Worm (Caenorhabditis elegans) whole organism, mixed stage, embryonic: Measurements from ENCODE around the gene C54C6.7.
A peak's percentile ranks its signal among the peaks of the same experiment; 100 is the strongest.

Experiments used
- M03D4.4 ChIP-seq: sonication (generic microtip); optimal IDR thresholded peaks from 2 replicates; lab custom pipeline; 2017; ENCODE audit warnings: mild to moderate bottlenecking, missing genetic modification characterization, missing compliant biosample characterization
- ces-1 ChIP-seq: fragments of 150-350 bp; optimal IDR thresholded peaks from 2 replicates; lab custom pipeline; 2014; ENCODE audit warnings: missing biosample characterization, missing genetic modification reagents, missing genetic modification characterization
- lin-13 ChIP-seq: fragments of 150-350 bp; optimal IDR thresholded peaks from 2 replicates; lab custom pipeline; 2014; ENCODE audit warnings: missing biosample characterization, missing genetic modification characterization
- lsy-2 ChIP-seq: fragments of 150-350 bp; optimal IDR thresholded peaks from 2 replicates; lab custom pipeline; 2014; ENCODE audit warnings: missing biosample characterization, missing genetic modification characterization
- mep-1 ChIP-seq: fragments of 150-350 bp; optimal IDR thresholded peaks from 2 replicates; lab custom pipeline; 2017; ENCODE audit warnings: missing biosample characterization, missing genetic modification reagents, missing genetic modification characterization, inconsistent platforms
- nhr-237 ChIP-seq: fragments of 150-350 bp; optimal IDR thresholded peaks from 2 replicates; lab custom pipeline; 2014; ENCODE audit warnings: missing biosample characterization, missing genetic modification characterization
- nhr-28 ChIP-seq: fragments of 150-350 bp; optimal IDR thresholded peaks from 2 replicates; lab custom pipeline; 2014; ENCODE audit warnings: missing biosample characterization, missing genetic modification characterization
- nhr-76 ChIP-seq: sonication (generic microtip); optimal IDR thresholded peaks from 2 replicates; lab custom pipeline; 2017; ENCODE audit warnings: missing biosample characterization, missing genetic modification characterization
- unc-62 ChIP-seq: fragments of 150-350 bp; optimal IDR thresholded peaks from 2 replicates; lab custom pipeline; 2014; ENCODE audit warnings: missing biosample characterization, missing genetic modification reagents, missing genetic modification characterization
- ztf-11 ChIP-seq: fragments of 150-350 bp; optimal IDR thresholded peaks from 2 replicates; lab custom pipeline; 2014; ENCODE audit warnings: missing biosample characterization, missing genetic modification characterization

- no peak for TF ChIP-seq nhr-237 (tag; lab: Kevin White, UChicago)
- TF ChIP-seq nhr-28 (tag; lab: Kevin White, UChicago) = no peak
- no peak for TF ChIP-seq mep-1
- TF ChIP-seq ztf-11 = no peak
- TF ChIP-seq lin-13 (tag; lab: Kevin White, UChicago) = no peak
- TF ChIP-seq unc-62 (GFP tag; lab: Kevin White, UChicago) = no peak
- TF ChIP-seq M03D4.4 (tag; lab: Kevin White, UChicago) = no peak
- no peak for TF ChIP-seq nhr-76
- TF ChIP-seq ces-1 (GFP tag; lab: Kevin White, UChicago) = peak; percentile 50
- no peak for TF ChIP-seq lsy-2 (tag; lab: Kevin White, UChicago)
These were observed 44.1 kb upstream of the C54C6.7 start, which contains the start of gene ptp-1 for ce11 chrIII:3590365-3590764.
